Worm (Caenorhabditis elegans) whole organism, L2 larva: Measurements from ENCODE around the gene dhs-7.

Source experiments
- F13H6.1 ChIP-seq: sonication (generic microtip); optimal IDR thresholded peaks from 2 replicates; lab custom pipeline; 2016; ENCODE audit warnings: missing genetic modification characterization, missing compliant biosample characterization
- ZK546.5 ChIP-seq: sonication (generic microtip); optimal IDR thresholded peaks from 2 replicates; lab custom pipeline; 2017; ENCODE audit warnings: missing biosample characterization, missing genetic modification characterization
- alr-1 ChIP-seq: fragments of 150-350 bp; optimal IDR thresholded peaks from 2 replicates; lab custom pipeline; 2014; ENCODE audit warnings: missing biosample characterization, missing genetic modification characterization
- aly-2 ChIP-seq: fragments of 150-350 bp; optimal IDR thresholded peaks from 2 replicates; lab custom pipeline; 2014; ENCODE audit warnings: missing biosample characterization, missing genetic modification characterization
- ceh-82 ChIP-seq: fragments of 150-350 bp; optimal IDR thresholded peaks from 2 replicates; lab custom pipeline; 2014; ENCODE audit warnings: missing biosample characterization, missing genetic modification characterization
- crh-2 ChIP-seq: sonication (generic microtip); optimal IDR thresholded peaks from 2 replicates; lab custom pipeline; 2017; ENCODE audit warnings: missing biosample characterization, missing genetic modification characterization
- dmd-4 ChIP-seq: sonication (generic microtip); optimal IDR thresholded peaks from 2 replicates; lab custom pipeline; 2017; ENCODE audit warnings: missing biosample characterization, missing genetic modification characterization
- egl-27 ChIP-seq: sonication (generic microtip); optimal IDR thresholded peaks from 3 replicates; lab custom pipeline; 2017; ENCODE audit warnings: missing biosample characterization, missing genetic modification reagents, missing genetic modification characterization
- elt-3 ChIP-seq: sonication (generic microtip); optimal IDR thresholded peaks from 2 replicates; lab custom pipeline; 2017; ENCODE audit warnings: missing biosample characterization, missing genetic modification characterization
- fos-1 ChIP-seq: fragments of 150-350 bp; optimal IDR thresholded peaks from 2 replicates; lab custom pipeline; 2014; ENCODE audit warnings: missing biosample characterization, missing genetic modification characterization
- gmeb-1 ChIP-seq: fragments of 150-350 bp; optimal IDR thresholded peaks from 2 replicates; lab custom pipeline; 2014; ENCODE audit warnings: missing biosample characterization, missing genetic modification characterization
- lin-11 ChIP-seq: fragments of 150-350 bp; sonication (generic microtip); optimal IDR thresholded peaks from 2 replicates; lab custom pipeline; 2014; ENCODE audit warnings: missing biosample characterization, missing genetic modification characterization, inconsistent platforms, mixed read lengths
- lin-39 ChIP-seq: fragments of 150-350 bp; optimal IDR thresholded peaks from 2 replicates; lab custom pipeline; 2014; ENCODE audit warnings: missing biosample characterization, missing genetic modification reagents, missing genetic modification characterization
- mab-5 ChIP-seq: fragments of 150-350 bp; optimal IDR thresholded peaks from 2 replicates; lab custom pipeline; 2014; ENCODE audit warnings: missing biosample characterization, missing genetic modification characterization
- mbf-1 ChIP-seq: sonication (generic microtip); optimal IDR thresholded peaks from 2 replicates; lab custom pipeline; 2017; ENCODE audit warnings: missing biosample characterization, missing genetic modification characterization
- mdl-1 ChIP-seq, 2 experiments: fragments of 150-350 bp in 1 of 2; sonication (generic microtip) in 1 of 2; optimal IDR thresholded peaks; 2 replicates each; lab custom pipeline; 2017; ENCODE audit warnings: missing biosample characterization in 2 of 2, missing genetic modification characterization in 2 of 2
- nhr-11 ChIP-seq: fragments of 150-350 bp; optimal IDR thresholded peaks from 2 replicates; lab custom pipeline; 2014; ENCODE audit warnings: missing biosample characterization, missing genetic modification characterization
- nhr-12 ChIP-seq: fragments of 150-350 bp; optimal IDR thresholded peaks from 2 replicates; lab custom pipeline; 2014; ENCODE audit warnings: missing biosample characterization, missing genetic modification characterization
- nhr-129 ChIP-seq: fragments of 150-350 bp; optimal IDR thresholded peaks from 2 replicates; lab custom pipeline; 2014; ENCODE audit warnings: missing biosample characterization, missing genetic modification characterization
- nhr-21 ChIP-seq: fragments of 150-350 bp; optimal IDR thresholded peaks from 2 replicates; lab custom pipeline; 2014; ENCODE audit warnings: missing biosample characterization, missing genetic modification characterization
- nhr-237 ChIP-seq: fragments of 150-350 bp; optimal IDR thresholded peaks from 2 replicates; lab custom pipeline; 2014; ENCODE audit warnings: missing biosample characterization, missing genetic modification characterization
- nhr-6 ChIP-seq: fragments of 150-350 bp; optimal IDR thresholded peaks from 2 replicates; lab custom pipeline; 2014; ENCODE audit warnings: missing biosample characterization, missing genetic modification characterization
- peb-1 ChIP-seq: fragments of 150-350 bp; optimal IDR thresholded peaks from 2 replicates; lab custom pipeline; 2014; ENCODE audit warnings: missing biosample characterization, missing genetic modification characterization
- skn-1 ChIP-seq: sonication (generic microtip); optimal IDR thresholded peaks from 2 replicates; lab custom pipeline; 2017; ENCODE audit warnings: missing biosample characterization, missing genetic modification characterization
- sma-3 ChIP-seq: sonication (generic microtip); optimal IDR thresholded peaks from 2 replicates; lab custom pipeline; 2016; ENCODE audit warnings: missing genetic modification reagents, missing genetic modification characterization, missing compliant biosample characterization
- sma-9 ChIP-seq, 2 experiments: fragments of 150-350 bp in 1 of 2; sonication (generic microtip) in 1 of 2; optimal IDR thresholded peaks; 2 replicates each; lab custom pipeline; 2014 to 2016; ENCODE audit warnings: missing genetic modification characterization in 2 of 2, mild to moderate bottlenecking in 1 of 2, missing biosample characterization in 1 of 2, missing compliant biosample characterization in 1 of 2, missing genetic modification reagents in 1 of 2, moderate library complexity in 1 of 2
- snpc-4 ChIP-seq: fragments of 150-350 bp; optimal IDR thresholded peaks from 2 replicates; lab custom pipeline; 2014; ENCODE audit warnings: missing biosample characterization, missing genetic modification characterization
- unc-62 ChIP-seq: fragments of 150-350 bp; optimal IDR thresholded peaks from 2 replicates; lab custom pipeline; 2014; ENCODE audit warnings: missing biosample characterization, missing genetic modification reagents, missing genetic modification characterization
- zag-1 ChIP-seq: fragments of 150-350 bp; optimal IDR thresholded peaks from 2 replicates; lab custom pipeline; 2014; ENCODE audit warnings: missing biosample characterization, missing genetic modification characterization
- ztf-1 ChIP-seq: fragments of 200-800 bp; sonication (Bioruptor generic); conservative IDR thresholded peaks from 2 replicates; pipeline ENCODE4 v1.3.6; 2022; ENCODE audit warnings: missing genetic modification characterization, missing compliant biosample characterization
- ztf-11 ChIP-seq: sonication (generic microtip); optimal IDR thresholded peaks from 2 replicates; lab custom pipeline; 2017; ENCODE audit warnings: missing biosample characterization, missing genetic modification characterization
- ztf-4 ChIP-seq: fragments of 150-350 bp; optimal IDR thresholded peaks from 2 replicates; lab custom pipeline; 2014; ENCODE audit warnings: missing biosample characterization, missing genetic modification characterization

Gene dhs-7

ce11 chrII:7168712-7169111, 39.5 kb downstream of the dhs-7 start, which contains the start of gene col-36:
Gene col-36 (minus strand): TSS chrII:7168812.
- TF ChIP-seq nhr-237 (tag; lab: Kevin White, UChicago) (no peak), ztf-11 (no peak), egl-27 (tag; lab: Kevin White, UChicago) (no peak), crh-2 (tag; lab: Kevin White, UChicago) (no peak), nhr-21 (no peak), ztf-1 (GFP tag; lab: Robert Waterston, UW) (no peak), elt-3 (tag; lab: Kevin White, UChicago) (no peak), snpc-4 (tag; lab: Kevin White, UChicago) (no peak), lin-39 (tag; lab: Kevin White, UChicago) (no peak), lin-11 (tag; lab: Kevin White, UChicago) (no peak), mdl-1 (tag; optimal IDR thresholded peaks at IDR 0.05; lab: Kevin White, UChicago) (no peak), ztf-4 (tag; lab: Kevin White, UChicago) (no peak), ceh-82 (no peak), nhr-11 (tag; lab: Kevin White, UChicago) (no peak), fos-1 (no peak), gmeb-1 (no peak), zag-1 (tag; lab: Kevin White, UChicago) (no peak), skn-1 (tag; lab: Kevin White, UChicago) (no peak), sma-3 (GFP tag; lab: Kevin White, UChicago) (no peak), ZK546.5 (tag; lab: Kevin White, UChicago) (no peak)

ce11 chrII:7166768-7167167, 41.5 kb downstream of the dhs-7 start:
- TF ChIP-seq nhr-11 (tag; lab: Kevin White, UChicago) (no peak), crh-2 (tag; lab: Kevin White, UChicago) (peak; percentile 21), egl-27 (tag; lab: Kevin White, UChicago) (no peak), fos-1 (peak; percentile 81), sma-9 (GFP tag; optimal IDR thresholded peaks at IDR 0.05; lab: Kevin White, UChicago) (peak; percentile 46), sma-9 (tag; optimal IDR thresholded peaks at IDR 0.05; lab: Kevin White, UChicago) (no peak), nhr-21 (no peak)
- TF ChIP-seq, all 48 proteins: peak for 3

ce11 chrII:7165749-7166148, 42.5 kb downstream of the dhs-7 start, which contains the start of gene mfsd-13.2:
Gene mfsd-13.2 (minus strand): TSS chrII:7165849.
- TF ChIP-seq gmeb-1, result no peak
- TF ChIP-seq F13H6.1 (tag; lab: Kevin White, UChicago), result no peak
- TF ChIP-seq fos-1, result no peak
- TF ChIP-seq sma-9 (GFP tag; optimal IDR thresholded peaks at IDR 0.05; lab: Kevin White, UChicago), result no peak
- TF ChIP-seq sma-9 (tag; optimal IDR thresholded peaks at IDR 0.05; lab: Kevin White, UChicago), result no peak
- no peak for TF ChIP-seq egl-27 (tag; lab: Kevin White, UChicago)
- TF ChIP-seq mbf-1, result no peak
- TF ChIP-seq nhr-11 (tag; lab: Kevin White, UChicago), result no peak
- no peak for TF ChIP-seq skn-1 (tag; lab: Kevin White, UChicago)
- no peak for TF ChIP-seq ztf-4 (tag; lab: Kevin White, UChicago)
- TF ChIP-seq aly-2 (tag; lab: Kevin White, UChicago), result no peak

- TF ChIP-seq zag-1 (tag; lab: Kevin White, UChicago) (no peak), F13H6.1 (tag; lab: Kevin White, UChicago) (no peak)
Observed at ce11 chrII:7161512-7161911, 46.7 kb downstream of the dhs-7 start, which contains the start of gene C27H5.12. Gene C27H5.12 (minus strand): TSS chrII:7161612.

ce11 chrII:7157415-7157814, 50.8 kb downstream of the dhs-7 start:
- TF ChIP-seq dmd-4 (tag; lab: Kevin White, UChicago) (no peak), nhr-21 (no peak), sma-3 (GFP tag; lab: Kevin White, UChicago) (no peak), unc-62 (GFP tag; lab: Kevin White, UChicago) (no peak), nhr-129 (tag; lab: Kevin White, UChicago) (no peak), ztf-4 (tag; lab: Kevin White, UChicago) (no peak), peb-1 (no peak), fos-1 (peak; percentile 52), sma-9 (GFP tag; optimal IDR thresholded peaks at IDR 0.05; lab: Kevin White, UChicago) (peak; percentile 60), sma-9 (tag; optimal IDR thresholded peaks at IDR 0.05; lab: Kevin White, UChicago) (no peak), nhr-12 (tag; lab: Kevin White, UChicago) (no peak), ztf-11 (no peak), nhr-6 (tag; lab: Kevin White, UChicago) (no peak), mab-5 (tag; lab: Kevin White, UChicago) (no peak), crh-2 (tag; lab: Kevin White, UChicago) (peak; percentile 43), alr-1 (tag; lab: Kevin White, UChicago) (no peak), gmeb-1 (peak; percentile 27)
